Fruit fly (Drosophila melanogaster): Measurements from ENCODE around the gene Trm7-32.

Gene Trm7-32

dm6 chr3R:17028393-17028792 lies 12.1 kb upstream of the Trm7-32 start, which contains the start of gene CG5225:
CG5225 (plus strand) TSS chr3R:17028693.
- no peak for TF ChIP-seq Pif1B (GFP tag; optimal IDR thresholded peaks at IDR 0.05)
- no peak for TF ChIP-seq CG17806 (tag; optimal IDR thresholded peaks at IDR 0.05)
- TF ChIP-seq CG14655 (GFP tag; optimal IDR thresholded peaks at IDR 0.05): no peak
- TF ChIP-seq CG4496 (GFP tag; IDR thresholded peaks at IDR 0.05): no peak
- no peak for TF ChIP-seq CG8159 (tag; optimal IDR thresholded peaks at IDR 0.05)
- TF ChIP-seq CG8301 (tag; optimal IDR thresholded peaks at IDR 0.05): no peak
- no peak for TF ChIP-seq CG12605 (GFP tag; IDR thresholded peaks at IDR 0.05)
- TF ChIP-seq CG13204 (GFP tag; optimal IDR thresholded peaks at IDR 0.05): no peak
- TF ChIP-seq Ets98B (GFP tag; IDR thresholded peaks at IDR 0.05): no peak

dm6 chr3R:17029796-17030195 lies 10.7 kb upstream of the Trm7-32 start:
- TF ChIP-seq CG34367 (tag; optimal IDR thresholded peaks at IDR 0.05) (no peak), CG15710 (tag; optimal IDR thresholded peaks at IDR 0.05) (no peak), CG8159 (tag; optimal IDR thresholded peaks at IDR 0.05) (no peak), EcR (GFP tag; optimal IDR thresholded peaks at IDR 0.05) (no peak), CG14655 (GFP tag; optimal IDR thresholded peaks at IDR 0.05) (no peak), gl (tag; optimal IDR thresholded peaks at IDR 0.05) (no peak), CG4496 (GFP tag; IDR thresholded peaks at IDR 0.05) (no peak), fd96Ca (GFP tag; IDR thresholded peaks at IDR 0.05) (no peak)

- TF ChIP-seq CG4496 (GFP tag; IDR thresholded peaks at IDR 0.05) (no peak), Ets98B (GFP tag; IDR thresholded peaks at IDR 0.05) (no peak), EcR (GFP tag; optimal IDR thresholded peaks at IDR 0.05) (no peak), Pif1A (GFP tag; optimal IDR thresholded peaks at IDR 0.05) (no peak), CG8159 (tag; optimal IDR thresholded peaks at IDR 0.05) (no peak), rn (GFP tag; IDR thresholded peaks at IDR 0.05) (no peak), CG8301 (tag; optimal IDR thresholded peaks at IDR 0.05) (no peak), CG12605 (GFP tag; IDR thresholded peaks at IDR 0.05) (no peak), CG34367 (tag; optimal IDR thresholded peaks at IDR 0.05) (no peak), CG10348 (GFP tag; IDR thresholded peaks at IDR 0.05) (no peak), CG9948 (tag; optimal IDR thresholded peaks at IDR 0.05) (no peak), gl (tag; optimal IDR thresholded peaks at IDR 0.05) (no peak), CG13204 (GFP tag; optimal IDR thresholded peaks at IDR 0.05) (no peak), Pif1B (GFP tag; optimal IDR thresholded peaks at IDR 0.05) (no peak), Snoo (tag; optimal IDR thresholded peaks at IDR 0.05) (no peak), CG14655 (GFP tag; optimal IDR thresholded peaks at IDR 0.05) (no peak), D1 (tag; optimal IDR thresholded peaks at IDR 0.05) (no peak)
These were observed 9.0 kb upstream of the Trm7-32 start, which contains the start of gene CG31268 for dm6 chr3R:17031502-17031901. CG31268 (plus strand) TSS chr3R:17031802.

- no peak for TF ChIP-seq CG34367 (tag; optimal IDR thresholded peaks at IDR 0.05)
- no peak for TF ChIP-seq Ets98B (GFP tag; IDR thresholded peaks at IDR 0.05)
- no peak for TF ChIP-seq D1 (tag; optimal IDR thresholded peaks at IDR 0.05)
- no peak for TF ChIP-seq CG15710 (tag; optimal IDR thresholded peaks at IDR 0.05)
- TF ChIP-seq CG4496 (GFP tag; IDR thresholded peaks at IDR 0.05): no peak
- TF ChIP-seq fd96Ca (GFP tag; IDR thresholded peaks at IDR 0.05): no peak
- TF ChIP-seq CG32121 (GFP tag; IDR thresholded peaks at IDR 0.05): no peak
- no peak for TF ChIP-seq CG14655 (GFP tag; optimal IDR thresholded peaks at IDR 0.05)
- no peak for TF ChIP-seq rn (GFP tag; IDR thresholded peaks at IDR 0.05)
- no peak for TF ChIP-seq Pif1B (GFP tag; optimal IDR thresholded peaks at IDR 0.05)
- TF ChIP-seq CG8301 (tag; optimal IDR thresholded peaks at IDR 0.05): no peak
- no peak for TF ChIP-seq CG12605 (GFP tag; IDR thresholded peaks at IDR 0.05)
- no peak for TF ChIP-seq CG13204 (GFP tag; optimal IDR thresholded peaks at IDR 0.05)
- no peak for TF ChIP-seq gl (tag; optimal IDR thresholded peaks at IDR 0.05)
- no peak for TF ChIP-seq CG8159 (tag; optimal IDR thresholded peaks at IDR 0.05)
- TF ChIP-seq EcR (GFP tag; optimal IDR thresholded peaks at IDR 0.05): no peak
- no peak for TF ChIP-seq Snoo (tag; optimal IDR thresholded peaks at IDR 0.05)
- no peak for TF ChIP-seq Pif1A (GFP tag; optimal IDR thresholded peaks at IDR 0.05)
- TF ChIP-seq CG17806 (tag; optimal IDR thresholded peaks at IDR 0.05): no peak
- no peak for TF ChIP-seq CG10348 (GFP tag; IDR thresholded peaks at IDR 0.05)
These were observed 4.5 kb upstream of the Trm7-32 start, which contains the start of gene CG4009 for dm6 chr3R:17035945-17036344. CG4009 (minus strand) TSS chr3R:17036045.

dm6 chr3R:17042838-17043569 lies 2.5 kb downstream of the Trm7-32 start, which contains the start of the genes bdwf and Patr-1:
bdwf (minus strand) TSS chr3R:17043136.
Patr-1 (plus strand) TSS chr3R:17043564.
- TF ChIP-seq CG8159 (tag; optimal IDR thresholded peaks at IDR 0.05) (no peak), CG34367 (tag; optimal IDR thresholded peaks at IDR 0.05) (no peak), CG8301 (tag; optimal IDR thresholded peaks at IDR 0.05) (no peak), gl (tag; optimal IDR thresholded peaks at IDR 0.05) (no peak), CG9948 (tag; optimal IDR thresholded peaks at IDR 0.05) (no peak), fd96Ca (GFP tag; IDR thresholded peaks at IDR 0.05) (no peak), CG32121 (GFP tag; IDR thresholded peaks at IDR 0.05) (no peak)

dm6 chr3R:17043570-17043923 lies 3.1 kb downstream of the Trm7-32 start:
- TF ChIP-seq CG34367 (tag; optimal IDR thresholded peaks at IDR 0.05) (no peak), CG8301 (tag; optimal IDR thresholded peaks at IDR 0.05) (no peak), EcR (GFP tag; optimal IDR thresholded peaks at IDR 0.05) (no peak), CG17806 (tag; optimal IDR thresholded peaks at IDR 0.05) (no peak), CG15710 (tag; optimal IDR thresholded peaks at IDR 0.05) (no peak), gl (tag; optimal IDR thresholded peaks at IDR 0.05) (no peak), CG10348 (GFP tag; IDR thresholded peaks at IDR 0.05) (no peak), CG14655 (GFP tag; optimal IDR thresholded peaks at IDR 0.05) (no peak), CG13204 (GFP tag; optimal IDR thresholded peaks at IDR 0.05) (no peak), CG4496 (GFP tag; IDR thresholded peaks at IDR 0.05) (no peak), CG12605 (GFP tag; IDR thresholded peaks at IDR 0.05) (no peak), CG8159 (tag; optimal IDR thresholded peaks at IDR 0.05) (no peak), Snoo (tag; optimal IDR thresholded peaks at IDR 0.05) (no peak), CG32121 (GFP tag; IDR thresholded peaks at IDR 0.05) (no peak)
